Worm (Caenorhabditis elegans) whole organism, late embryonic: ENCODE data around the gene Y46G5A.28.

Experiments used
- ceh-6 ChIP-seq: fragments of 200-800 bp; sonication (Bioruptor generic); optimal IDR thresholded peaks from 2 replicates; lab custom pipeline; 2018; ENCODE audit warnings: mild to moderate bottlenecking, missing genetic modification characterization, missing compliant biosample characterization
- che-1 ChIP-seq: sonication (generic microtip); optimal IDR thresholded peaks from 2 replicates; lab custom pipeline; 2016; ENCODE audit warnings: mild to moderate bottlenecking, missing genetic modification characterization, missing compliant biosample characterization
- nhr-11 ChIP-seq: fragments of 150-350 bp; optimal IDR thresholded peaks from 2 replicates; lab custom pipeline; 2014; ENCODE audit warnings: missing biosample characterization, missing genetic modification characterization

ce11 chrII:12805765-12806384, 44.4 kb upstream of the Y46G5A.28 start:
- TF ChIP-seq nhr-11 (tag; lab: Kevin White, UChicago), result no peak
- no peak for TF ChIP-seq che-1 (tag; lab: Kevin White, UChicago)
- TF ChIP-seq ceh-6 (GFP tag; lab: Kevin White, UChicago), result no peak
